Fruit fly (Drosophila melanogaster) whole organism, embryonic: ENCODE results near the gene ZnT86D.
A peak's percentile ranks its signal among the peaks of the same experiment; 100 is the strongest.

Experiments
- CG10267 ChIP-seq: fragments of 200-800 bp; sonication (Bioruptor generic); optimal IDR thresholded peaks from 2 replicates; lab custom pipeline; 2018; ENCODE audit warnings: missing biosample characterization, mild to moderate bottlenecking, missing genetic modification characterization, moderate library complexity
- CG10462 ChIP-seq: fragments of 200-800 bp; sonication (Bioruptor generic); optimal IDR thresholded peaks from 2 replicates; lab custom pipeline; 2016; ENCODE audit warnings: missing biosample characterization, missing genetic modification characterization
- CG15073 ChIP-seq: fragments of 200-800 bp; sonication (Bioruptor generic); optimal IDR thresholded peaks from 2 replicates; lab custom pipeline; 2016; ENCODE audit warnings: missing biosample characterization, missing genetic modification characterization
- CG17361 ChIP-seq: fragments of 200-800 bp; sonication (Bioruptor generic); IDR thresholded peaks from 3 replicates; pipeline ENCODE4 v1.3.6; 2022; ENCODE audit warnings: missing biosample characterization, missing genetic modification characterization
- CG17385 ChIP-seq: fragments of 200-800 bp; sonication (Bioruptor generic); optimal IDR thresholded peaks from 3 replicates; lab custom pipeline; 2018; ENCODE audit warnings: missing biosample characterization, mild to moderate bottlenecking, missing genetic modification characterization
- CG17612 ChIP-seq: fragments of 200-800 bp; sonication (Bioruptor generic); IDR thresholded peaks from 2 replicates; pipeline ENCODE4 v1.3.6; 2022; ENCODE audit warnings: missing biosample characterization, missing genetic modification characterization
- CG18011 ChIP-seq: fragments of 200-800 bp; sonication (Bioruptor generic); optimal IDR thresholded peaks from 2 replicates; lab custom pipeline; 2017; ENCODE audit warnings: missing biosample characterization, missing genetic modification characterization, mild to moderate bottlenecking, moderate library complexity, missing genotype
- CG2889 ChIP-seq: fragments of 200-800 bp; sonication (Bioruptor generic); IDR thresholded peaks from 3 replicates; pipeline ENCODE4 v1.3.6; 2022; ENCODE audit warnings: missing biosample characterization, missing genetic modification characterization
- CG3065 ChIP-seq: fragments of 200-800 bp; sonication (Bioruptor generic); optimal IDR thresholded peaks from 2 replicates; lab custom pipeline; 2016; ENCODE audit warnings: missing biosample characterization, missing genetic modification characterization
- CG42726 ChIP-seq: fragments of 200-800 bp; sonication (Bioruptor generic); IDR thresholded peaks from 2 replicates; pipeline ENCODE4 v1.3.6; 2022; ENCODE audit warnings: missing biosample characterization, missing genetic modification characterization; ENCODE audit not compliant: partially characterized antibody
- CG6683 ChIP-seq: fragments of 200-800 bp; sonication (Bioruptor generic); optimal IDR thresholded peaks from 2 replicates; lab custom pipeline; 2017; ENCODE audit warnings: missing biosample characterization, mild to moderate bottlenecking, missing genetic modification characterization, missing genetic modification reagents
- CG7963 ChIP-seq: fragments of 200-800 bp; sonication (Bioruptor generic); IDR thresholded peaks from 3 replicates; pipeline ENCODE4 v1.3.6; 2022; ENCODE audit warnings: missing biosample characterization, missing genetic modification characterization; ENCODE audit not compliant: partially characterized antibody
- CG8944 ChIP-seq: fragments of 200-800 bp; sonication (Bioruptor generic); optimal IDR thresholded peaks from 3 replicates; lab custom pipeline; 2016; ENCODE audit warnings: missing biosample characterization, missing genetic modification characterization
- Camta ChIP-seq: fragments of 200-800 bp; sonication (Bioruptor generic); optimal IDR thresholded peaks from 2 replicates; lab custom pipeline; 2016; ENCODE audit warnings: missing biosample characterization, missing genetic modification characterization
- CrebB ChIP-seq: fragments of 200-800 bp; sonication (Bioruptor generic); optimal IDR thresholded peaks from 3 replicates; lab custom pipeline; 2018; ENCODE audit warnings: missing biosample characterization, mild to moderate bottlenecking, missing genetic modification characterization
- D19B ChIP-seq: fragments of 200-800 bp; sonication (Bioruptor generic); optimal IDR thresholded peaks from 2 replicates; lab custom pipeline; 2017; ENCODE audit warnings: missing biosample characterization, mild to moderate bottlenecking, missing genetic modification characterization
- E2f1 ChIP-seq: fragments of 200-800 bp; sonication (Bioruptor generic); IDR thresholded peaks from 2 replicates; pipeline ENCODE4 v1.3.6; 2022; ENCODE audit warnings: missing biosample characterization, missing genetic modification characterization
- Eip74EF ChIP-seq, 2 experiments: fragments of 200-800 bp in 1 of 2; fragments of >200 bp in 1 of 2; sonication (Bioruptor generic) in 1 of 2; optimal IDR thresholded peaks; 2 replicates each; lab custom pipeline; 2017 to 2019; ENCODE audit warnings: missing biosample characterization in 2 of 2, missing genetic modification characterization in 2 of 2, mild to moderate bottlenecking in 1 of 2, moderate library complexity in 1 of 2
- Ets97D ChIP-seq: fragments of 200-800 bp; sonication (Bioruptor generic); optimal IDR thresholded peaks from 3 replicates; lab custom pipeline; 2016; ENCODE audit warnings: missing biosample characterization, missing genetic modification characterization
- GATAe ChIP-seq: fragments of 200-800 bp; sonication (Bioruptor generic); conservative IDR thresholded peaks from 2 replicates; pipeline ENCODE4 v1.3.6; 2022; ENCODE audit warnings: missing biosample characterization, missing genetic modification characterization
- Hr3 ChIP-seq: fragments of 200-800 bp; sonication (Bioruptor generic); optimal IDR thresholded peaks from 3 replicates; lab custom pipeline; 2016; ENCODE audit warnings: missing biosample characterization, missing genetic modification characterization
- Lpt ChIP-seq: fragments of >200 bp; optimal IDR thresholded peaks from 2 replicates; lab custom pipeline; 2018; ENCODE audit warnings: missing biosample characterization, missing genetic modification characterization
- Meics ChIP-seq: fragments of 200-800 bp; sonication (Bioruptor generic); optimal IDR thresholded peaks from 2 replicates; lab custom pipeline; 2017; ENCODE audit warnings: missing biosample characterization, mild to moderate bottlenecking, missing genetic modification characterization
- Mes4 ChIP-seq: fragments of 200-800 bp; sonication (Bioruptor generic); optimal IDR thresholded peaks from 2 replicates; lab custom pipeline; 2016; ENCODE audit warnings: missing biosample characterization, missing genetic modification characterization
- Ravus ChIP-seq: fragments of 200-800 bp; sonication (Bioruptor generic); IDR thresholded peaks from 2 replicates; pipeline ENCODE4 v1.3.6; 2022; ENCODE audit warnings: missing biosample characterization, missing genetic modification characterization
- Sox102F ChIP-seq: fragments of 200-800 bp; sonication (Bioruptor generic); optimal IDR thresholded peaks from 2 replicates; lab custom pipeline; 2018; ENCODE audit warnings: missing biosample characterization, mild to moderate bottlenecking, missing genetic modification characterization, moderate library complexity
- Tbp ChIP-seq: fragments of >200 bp; optimal IDR thresholded peaks from 2 replicates; lab custom pipeline; 2018; ENCODE audit warnings: missing biosample characterization, missing genetic modification characterization
- ase ChIP-seq: fragments of 200-800 bp; sonication (Bioruptor generic); IDR thresholded peaks from 3 replicates; pipeline ENCODE4 v1.3.6; 2022; ENCODE audit warnings: missing biosample characterization, missing genetic modification characterization
- ash1 ChIP-seq: fragments of 200-800 bp; sonication (Bioruptor generic); optimal IDR thresholded peaks from 2 replicates; lab custom pipeline; 2018; ENCODE audit warnings: missing biosample characterization, mild to moderate bottlenecking, missing genetic modification characterization
- bcd ChIP-seq: fragments of 200-800 bp; sonication (Bioruptor generic); optimal IDR thresholded peaks from 2 replicates; lab custom pipeline; 2017; ENCODE audit warnings: missing biosample characterization, mild to moderate bottlenecking, missing genetic modification characterization
- bowl ChIP-seq: fragments of 200-800 bp; sonication (Bioruptor generic); IDR thresholded peaks from 2 replicates; pipeline ENCODE4 v1.3.6; 2022; ENCODE audit warnings: missing biosample characterization, missing genetic modification characterization
- bsh ChIP-seq, 2 experiments: fragments of 200-800 bp; sonication (Bioruptor generic); optimal IDR thresholded peaks; 2 replicates each; lab custom pipeline; 2017 to 2018; ENCODE audit warnings: mild to moderate bottlenecking in 2 of 2, missing biosample characterization in 2 of 2, missing genetic modification characterization in 2 of 2, moderate library complexity in 1 of 2
- btn ChIP-seq: fragments of 200-800 bp; sonication (Bioruptor generic); optimal IDR thresholded peaks from 2 replicates; lab custom pipeline; 2016; ENCODE audit warnings: missing biosample characterization, missing genetic modification characterization
- dm ChIP-seq: fragments of 200-800 bp; sonication (Bioruptor generic); optimal IDR thresholded peaks from 3 replicates; lab custom pipeline; 2016; ENCODE audit warnings: missing biosample characterization, missing genetic modification characterization
- esg ChIP-seq: fragments of 200-800 bp; sonication (Bioruptor generic); conservative IDR thresholded peaks from 2 replicates; pipeline ENCODE4 v1.3.6; 2022; ENCODE audit warnings: missing biosample characterization, missing genetic modification characterization
- gce ChIP-seq: fragments of 200-800 bp; sonication (Bioruptor generic); IDR thresholded peaks from 3 replicates; pipeline ENCODE4 v1.3.6; 2022; ENCODE audit warnings: missing biosample characterization, missing genetic modification characterization
- gsb ChIP-seq: fragments of 200-800 bp; sonication (Bioruptor generic); IDR thresholded peaks from 2 replicates; pipeline ENCODE4 v1.3.6; 2022; ENCODE audit warnings: missing biosample characterization, missing genetic modification characterization
- jigr1 ChIP-seq: fragments of 200-800 bp; sonication (Bioruptor generic); IDR thresholded peaks from 3 replicates; pipeline ENCODE4 v1.3.6; 2022; ENCODE audit warnings: missing biosample characterization, missing genetic modification characterization
- jumu ChIP-seq: fragments of 200-800 bp; sonication (Bioruptor generic); optimal IDR thresholded peaks from 3 replicates; lab custom pipeline; 2016; ENCODE audit warnings: missing biosample characterization, missing genetic modification characterization
- kah ChIP-seq: fragments of 200-800 bp; sonication (Bioruptor generic); optimal IDR thresholded peaks from 2 replicates; lab custom pipeline; 2018; ENCODE audit warnings: missing biosample characterization, mild to moderate bottlenecking, missing genetic modification characterization
- kni ChIP-seq: fragments of 200-800 bp; sonication (Bioruptor generic); optimal IDR thresholded peaks from 3 replicates; lab custom pipeline; 2017; ENCODE audit warnings: mild to moderate bottlenecking, missing biosample characterization, missing genetic modification reagents, missing genetic modification characterization
- nmo ChIP-seq: fragments of 200-800 bp; sonication (Bioruptor generic); optimal IDR thresholded peaks from 2 replicates; lab custom pipeline; 2018; ENCODE audit warnings: missing biosample characterization, mild to moderate bottlenecking, missing genetic modification characterization, moderate library complexity
- pan ChIP-seq, 4 experiments: fragments of >200 bp in 3 of 4; fragments of 200-800 bp in 1 of 4; sonication (Bioruptor generic) in 1 of 4; optimal IDR thresholded peaks in 3 of 4; IDR thresholded peaks in 1 of 4; 2 replicates each; pipeline versions ENCODE4 v1.3.6 to Lab custom; 2017 to 2022; ENCODE audit warnings: missing biosample characterization in 2 of 4, missing genetic modification characterization in 2 of 4, mixed read lengths in 1 of 4
- phol ChIP-seq: fragments of 200-800 bp; sonication (Bioruptor generic); optimal IDR thresholded peaks from 3 replicates; lab custom pipeline; 2018; ENCODE audit warnings: missing biosample characterization, mild to moderate bottlenecking, missing genetic modification characterization, moderate library complexity
- pzg ChIP-seq: fragments of 200-800 bp; sonication (Bioruptor generic); optimal IDR thresholded peaks from 3 replicates; lab custom pipeline; 2018; ENCODE audit warnings: missing biosample characterization, mild to moderate bottlenecking, missing genetic modification characterization, moderate library complexity
- scrt ChIP-seq: fragments of 200-800 bp; sonication (Bioruptor generic); optimal IDR thresholded peaks from 2 replicates; lab custom pipeline; 2018; ENCODE audit warnings: missing biosample characterization, mild to moderate bottlenecking, missing genetic modification characterization, moderate library complexity
- stc ChIP-seq: fragments of 200-800 bp; sonication (Bioruptor generic); IDR thresholded peaks from 2 replicates; pipeline ENCODE4 v1.3.6; 2022; ENCODE audit warnings: missing biosample characterization, missing genetic modification characterization
- vfl ChIP-seq: fragments of 200-800 bp; sonication (Bioruptor generic); optimal IDR thresholded peaks from 2 replicates; lab custom pipeline; 2016; ENCODE audit warnings: missing biosample characterization, missing genetic modification characterization
- z ChIP-seq: fragments of 200-800 bp; sonication (Bioruptor generic); IDR thresholded peaks from 3 replicates; pipeline ENCODE4 v1.3.6; 2022; ENCODE audit warnings: missing biosample characterization, missing genetic modification characterization
- zf30C ChIP-seq: fragments of 200-800 bp; sonication (Bioruptor generic); optimal IDR thresholded peaks from 3 replicates; lab custom pipeline; 2018; ENCODE audit warnings: missing biosample characterization, mild to moderate bottlenecking, missing genetic modification characterization

ZnT86D gene

DNA sequence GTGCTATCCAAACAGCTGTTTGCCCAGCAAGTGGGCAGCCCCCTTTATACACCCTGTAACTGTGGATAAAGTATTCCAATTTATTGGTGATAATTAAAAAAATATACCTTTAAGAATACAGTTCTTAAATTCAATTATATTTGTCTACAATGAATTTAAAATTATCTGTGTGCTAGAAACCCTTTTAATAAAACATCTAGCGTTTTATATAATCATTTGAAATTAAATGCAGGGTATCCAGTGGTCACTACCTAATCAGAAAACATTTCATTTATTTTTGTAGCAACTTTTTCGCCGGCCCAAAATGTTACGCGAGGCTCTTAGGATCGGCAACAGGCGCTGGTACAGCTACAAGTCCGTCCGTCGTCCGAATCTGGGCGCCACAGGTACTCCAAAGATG is 12.2 kb upstream of the ZnT86D start, which contains the start of gene CG17726 (continued):
- TF ChIP-seq CG17385 (peak; percentile 96), CG17361 (GFP tag; lab: Robert Waterston, UW) (peak; percentile 97), bsh (GFP tag; optimal IDR thresholded peaks at IDR 0.05; lab: Kevin White, UChicago) (peak; percentile 62 to 99), CG7963 (GFP tag; lab: Robert Waterston, UW) (no peak), phol (tag; lab: Kevin White, UChicago) (peak; percentile 96), ash1 (peak; percentile 9), CG18011 (GFP tag; lab: Kevin White, UChicago) (peak; percentile 83), CG2889 (GFP tag; lab: Robert Waterston, UW) (peak; percentile 97), D19B (GFP tag; lab: Kevin White, UChicago) (peak; percentile 99), gce (peak; percentile 98), gsb (GFP tag; lab: Robert Waterston, UW) (peak; percentile 89), Ets97D (GFP tag; lab: Kevin White, UChicago) (peak; percentile 46), vfl (GFP tag; lab: Kevin White, UChicago) (peak; percentile 88), dm (peak; percentile 79), Meics (GFP tag; lab: Kevin White, UChicago) (peak; percentile 96), Tbp (GFP tag; lab: Kevin White, UChicago) (no peak), Lpt (GFP tag; lab: Kevin White, UChicago) (no peak), Camta (peak; percentile 95), bcd (GFP tag; lab: Kevin White, UChicago) (peak; percentile 95), Hr3 (GFP tag; lab: Kevin White, UChicago) (peak; percentile 97), bowl (GFP tag; lab: Robert Waterston, UW) (peak; percentile 96), Mes4 (GFP tag; lab: Kevin White, UChicago) (peak; percentile 89), Eip74EF (GFP tag; optimal IDR thresholded peaks at IDR 0.05; lab: Kevin White, UChicago) (peak in 1 of 2 experiments; percentile 97), pzg (GFP tag; lab: Kevin White, UChicago) (peak; percentile 24), jumu (GFP tag; lab: Kevin White, UChicago) (peak; percentile 79), GATAe (peak; percentile 88), CG3065 (GFP tag; lab: Kevin White, UChicago) (peak; percentile 93), kni (GFP tag; lab: Kevin White, UChicago) (peak; percentile 76), Ravus (GFP tag; lab: Robert Waterston, UW) (peak; percentile 95), CG17612 (GFP tag; lab: Robert Waterston, UW) (peak; percentile 96), Sox102F (GFP tag; lab: Kevin White, UChicago) (peak; percentile 99), CrebB (peak; percentile 96), kah (GFP tag; lab: Kevin White, UChicago) (peak; percentile 85), CG42726 (no peak), E2f1 (GFP tag; lab: Robert Waterston, UW) (peak; percentile 98), nmo (GFP tag; lab: Kevin White, UChicago) (peak; percentile 99), CG10267 (tag; lab: Kevin White, UChicago) (peak; percentile 94), z (GFP tag; lab: Robert Waterston, UW) (peak; percentile 75; the same call in 1 of the 3 replicates), pan (optimal IDR thresholded peaks at IDR 0.05; lab: Kevin White, UChicago) (peak in 1 of 2 experiments; percentile 73), pan (GFP tag; optimal IDR thresholded peaks at IDR 0.05 in 1 of 2, IDR thresholded peaks at IDR 0.05 in 1 of 2) (peak in 1 of 2 experiments; percentile 98), zf30C (GFP tag; lab: Kevin White, UChicago) (no peak), btn (GFP tag; lab: Kevin White, UChicago) (peak; percentile 57), esg (GFP tag; lab: Robert Waterston, UW) (peak; percentile 98), CG10462 (GFP tag; lab: Kevin White, UChicago) (peak; percentile 96), CG6683 (peak; percentile 87), stc (GFP tag; lab: Robert Waterston, UW) (peak; percentile 99), CG15073 (peak; percentile 71), scrt (GFP tag; lab: Kevin White, UChicago) (no peak), ase (peak; percentile 98), jigr1 (GFP tag; lab: Robert Waterston, UW) (peak; percentile 88), CG8944 (peak; percentile 87)
